Worm (Caenorhabditis elegans) whole organism, early embryonic: ENCODE measurements around the gene K11H12.7.

Source experiments
- hmbx-1 ChIP-seq: sonication (generic microtip); optimal IDR thresholded peaks from 2 replicates; lab custom pipeline; 2016; ENCODE audit warnings: mild to moderate bottlenecking, missing genetic modification characterization, missing compliant biosample characterization
- hnd-1 ChIP-seq: sonication (generic microtip); optimal IDR thresholded peaks from 2 replicates; lab custom pipeline; 2016; ENCODE audit warnings: missing genetic modification characterization, missing compliant biosample characterization

DNA sequence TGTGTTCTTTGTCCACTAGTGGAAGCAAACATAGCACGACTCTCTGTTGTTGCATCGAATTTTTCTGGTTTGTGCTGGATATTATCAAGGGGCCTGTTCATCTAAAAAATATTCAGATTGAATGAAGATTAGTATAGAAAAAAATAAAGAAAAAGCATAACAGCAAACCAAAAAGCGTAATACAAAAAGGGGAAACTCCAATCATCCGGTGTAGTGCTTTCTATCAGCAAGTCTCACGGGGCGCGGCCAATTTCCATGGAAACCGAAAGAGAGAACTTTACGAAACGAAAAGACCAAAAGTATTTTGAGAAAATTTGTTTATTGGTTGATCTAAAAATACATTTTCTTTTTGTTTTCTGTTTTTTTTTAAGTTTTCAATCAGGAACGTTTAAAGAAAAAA lies 33.0 kb downstream of the K11H12.7 start, which contains the start of gene Y55F3C.17:
- TF ChIP-seq hnd-1 (tag; lab: Kevin White, UChicago) (no peak), hmbx-1 (tag; lab: Kevin White, UChicago) (no peak)
